Worm (Caenorhabditis elegans): Measurements from ENCODE around the gene EGAP1.1.

EGAP1.1 gene

ce11 chrIII:5888675-5889074 is 48.3 kb downstream of the EGAP1.1 start, which contains the start of gene C28H8.8 (continued):
- TF ChIP-seq F49E8.2 (tag; optimal IDR thresholded peaks at IDR 0.05; ENCODE audit: insufficient read depth) = no peak

ce11 chrIII:5886893-5887292 is 50.1 kb downstream of the EGAP1.1 start, which contains the start of gene C28H8.7:
Gene C28H8.7 (minus strand): TSS chrIII:5886993.
- TF ChIP-seq dpl-1 (GFP tag; optimal IDR thresholded peaks at IDR 0.05) (no peak), B0336.3 (GFP tag; IDR thresholded peaks at IDR 0.05) (no peak), nhr-27 (tag; optimal IDR thresholded peaks at IDR 0.05) (no peak), Y53F4B.3 (GFP tag; IDR thresholded peaks at IDR 0.05) (no peak), dpff-1 (tag; optimal IDR thresholded peaks at IDR 0.05) (no peak), K11D2.4 (GFP tag; IDR thresholded peaks at IDR 0.05) (no peak), F22D6.2 (tag; optimal IDR thresholded peaks at IDR 0.05) (no peak), ceh-27 (GFP tag; optimal IDR thresholded peaks at IDR 0.05) (no peak), F39B2.1 (GFP tag; IDR thresholded peaks at IDR 0.05) (no peak), nhr-80 (tag; optimal IDR thresholded peaks at IDR 0.05) (no peak), hlh-12 (tag; optimal IDR thresholded peaks at IDR 0.05) (no peak), sea-2 (GFP tag; IDR thresholded peaks at IDR 0.05) (no peak), nhr-90 (tag; optimal IDR thresholded peaks at IDR 0.05) (no peak)
